Worm (Caenorhabditis elegans) whole organism, L4 larva: Measurements from ENCODE around the gene str-146.

ENCODE experiments used
- ama-1 ChIP-seq: fragments of 150-350 bp; optimal IDR thresholded peaks from 2 replicates; lab custom pipeline; 2014; ENCODE audit warnings: inconsistent platforms, mixed read lengths
- egl-27 ChIP-seq: sonication (generic microtip); optimal IDR thresholded peaks from 3 replicates; lab custom pipeline; 2017; ENCODE audit warnings: missing biosample characterization, missing genetic modification reagents, missing genetic modification characterization
- lin-13 ChIP-seq: fragments of 150-350 bp; optimal IDR thresholded peaks from 2 replicates; lab custom pipeline; 2014; ENCODE audit warnings: missing biosample characterization, missing genetic modification reagents, missing genetic modification characterization
- madf-9 ChIP-seq: fragments of 200-800 bp; sonication (Bioruptor generic); conservative IDR thresholded peaks from 2 replicates; pipeline ENCODE4 v1.3.6; 2022; ENCODE audit warnings: missing genetic modification reagents, missing genetic modification characterization, missing compliant biosample characterization
- nhr-25 ChIP-seq: sonication (generic microtip); optimal IDR thresholded peaks from 2 replicates; lab custom pipeline; 2017; ENCODE audit warnings: missing genetic modification characterization, mild to moderate bottlenecking, missing compliant biosample characterization, antibody characterized with exemption, moderate library complexity, borderline replicate concordance; ENCODE audit not compliant: insufficient read depth
- snpc-4 ChIP-seq: fragments of 150-350 bp; optimal IDR thresholded peaks from 2 replicates; lab custom pipeline; 2014; ENCODE audit warnings: missing biosample characterization, missing genetic modification characterization

- TF ChIP-seq nhr-25 (tag; lab: Kevin White, UChicago) (no peak), lin-13 (no peak), egl-27 (tag; lab: Kevin White, UChicago) (no peak), madf-9 (GFP tag; lab: Robert Waterston, UW) (no peak), snpc-4 (tag; lab: Kevin White, UChicago) (no peak), ama-1 (lab: Kevin White, UChicago) (no peak)
These were observed 23.2 kb downstream of the str-146 start, which contains the start of gene str-144 for ce11 chrV:8072047-8072446.
